Worm (Caenorhabditis elegans): ENCODE results near the gene adr-2.

DNA sequence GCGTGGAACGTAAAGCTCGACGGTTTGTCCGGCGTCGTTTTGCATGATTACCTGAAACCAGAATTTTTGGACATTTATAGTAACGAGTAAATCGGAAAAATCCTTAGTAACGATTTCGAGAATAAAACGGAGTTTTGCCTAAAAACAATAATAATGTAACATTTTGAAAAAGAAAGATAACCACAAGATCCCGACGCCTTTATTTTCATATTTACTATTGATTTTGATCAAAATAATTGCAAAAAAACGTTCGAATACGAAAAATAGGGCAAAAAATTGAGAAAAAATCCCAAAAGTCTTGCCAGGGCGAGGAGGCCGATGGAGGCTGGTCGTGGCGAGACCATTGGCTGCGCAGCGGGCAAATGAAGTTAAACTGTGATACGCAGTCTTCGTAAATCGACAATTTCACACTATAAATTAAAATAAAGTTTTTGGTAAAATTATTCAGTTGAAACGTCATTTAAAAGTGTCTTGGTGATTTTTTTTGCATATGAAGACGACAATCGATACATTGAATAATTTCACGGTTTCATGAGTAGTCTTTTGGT, 43.0 kb downstream of the adr-2 start, which contains the start of gene rps-21:
- TF ChIP-seq nhr-237 (tag; optimal IDR thresholded peaks at IDR 0.05) (no peak), pha-4 (GFP tag; IDR thresholded peaks at IDR 0.05) (no peak), pha-4 (tag; optimal IDR thresholded peaks at IDR 0.05) (no peak), daf-19 (GFP tag; conservative IDR thresholded peaks at IDR 0.05) (no peak), lir-3 (tag; optimal IDR thresholded peaks at IDR 0.05) (no peak), lsy-2 (tag; optimal IDR thresholded peaks at IDR 0.05) (peak; percentile 9 to 92), nhr-10 (tag; optimal IDR thresholded peaks at IDR 0.05) (no peak), nhr-76 (tag; optimal IDR thresholded peaks at IDR 0.05) (no peak), jun-1 (tag; optimal IDR thresholded peaks at IDR 0.05) (no peak), fos-1 (tag; optimal IDR thresholded peaks at IDR 0.05) (no peak), F37D6.2 (tag; optimal IDR thresholded peaks at IDR 0.05) (peak; percentile 39), nhr-25 (tag; optimal IDR thresholded peaks at IDR 0.05; ENCODE audit: borderline replicate concordance, insufficient read depth) (peak; percentile 49), hmg-1.1 (GFP tag; IDR thresholded peaks at IDR 0.05) (peak; percentile 81), nhr-28 (tag; optimal IDR thresholded peaks at IDR 0.05) (peak; percentile 72)

All from whole organism, L4 larva.